Fruit fly (Drosophila melanogaster) whole organism, embryonic: ENCODE measurements around the gene Hacd1.
A peak's percentile ranks its signal among the peaks of the same experiment; 100 is the strongest.

Experiments used
- ATbp ChIP-seq: fragments of 200-800 bp; sonication (Bioruptor generic); optimal IDR thresholded peaks from 2 replicates; lab custom pipeline; 2017; ENCODE audit warnings: missing biosample characterization, mild to moderate bottlenecking, missing genetic modification characterization, missing genetic modification reagents
- Ada2b ChIP-seq: fragments of 200-800 bp; sonication (Bioruptor generic); IDR thresholded peaks from 2 replicates; pipeline ENCODE4 v1.3.6; 2022; ENCODE audit warnings: missing biosample characterization, missing genetic modification characterization
- Aef1 ChIP-seq: fragments of 200-800 bp; sonication (Bioruptor generic); IDR thresholded peaks from 3 replicates; pipeline ENCODE4 v1.3.6; 2022; ENCODE audit warnings: missing biosample characterization, missing genetic modification characterization
- CG10209 ChIP-seq: fragments of 200-800 bp; sonication (Bioruptor generic); optimal IDR thresholded peaks from 3 replicates; lab custom pipeline; 2017; ENCODE audit warnings: missing biosample characterization, mild to moderate bottlenecking, missing genetic modification characterization, missing genetic modification reagents
- CG11723 ChIP-seq: fragments of 200-800 bp; sonication (Bioruptor generic); optimal IDR thresholded peaks from 2 replicates; lab custom pipeline; 2017; ENCODE audit warnings: missing biosample characterization, mild to moderate bottlenecking, missing genetic modification characterization
- CG12219 ChIP-seq: fragments of 200-800 bp; sonication (Bioruptor generic); optimal IDR thresholded peaks from 3 replicates; lab custom pipeline; 2018; ENCODE audit warnings: missing biosample characterization, mild to moderate bottlenecking, missing genetic modification characterization
- CG12744 ChIP-seq: fragments of 200-800 bp; sonication (Bioruptor generic); optimal IDR thresholded peaks from 2 replicates; lab custom pipeline; 2016; ENCODE audit warnings: missing biosample characterization, missing genetic modification characterization
- CG13624 ChIP-seq: fragments of 200-800 bp; sonication (Bioruptor generic); optimal IDR thresholded peaks from 2 replicates; lab custom pipeline; 2016; ENCODE audit warnings: missing biosample characterization, missing genetic modification characterization
- CG15269 ChIP-seq: fragments of 200-800 bp; sonication (Bioruptor generic); optimal IDR thresholded peaks from 2 replicates; lab custom pipeline; 2018; ENCODE audit warnings: missing biosample characterization, mild to moderate bottlenecking, missing genetic modification characterization, moderate library complexity
- CG15514 ChIP-seq: fragments of 200-800 bp; sonication (Bioruptor generic); optimal IDR thresholded peaks from 3 replicates; lab custom pipeline; 2017; ENCODE audit warnings: missing biosample characterization, missing genetic modification characterization, mild to moderate bottlenecking, moderate library complexity, missing genetic modification reagents
- CG15601 ChIP-seq: fragments of 200-800 bp; sonication (Bioruptor generic); optimal IDR thresholded peaks from 3 replicates; lab custom pipeline; 2019; ENCODE audit warnings: missing biosample characterization, mild to moderate bottlenecking, missing genetic modification characterization, moderate library complexity
- CG18764 ChIP-seq: fragments of 200-800 bp; sonication (Bioruptor generic); optimal IDR thresholded peaks from 3 replicates; lab custom pipeline; 2016; ENCODE audit warnings: missing biosample characterization, missing genetic modification characterization
- CG2129 ChIP-seq: fragments of 200-800 bp; sonication (Bioruptor generic); IDR thresholded peaks from 2 replicates; pipeline ENCODE4 v1.3.6; 2022; ENCODE audit warnings: missing biosample characterization, missing genetic modification characterization; ENCODE audit not compliant: partially characterized antibody
- CG2199 ChIP-seq: fragments of 200-800 bp; sonication (Bioruptor generic); IDR thresholded peaks from 3 replicates; pipeline ENCODE4 v1.3.6; 2022; ENCODE audit warnings: missing biosample characterization, missing genetic modification characterization
- CG2875 ChIP-seq: fragments of 200-800 bp; sonication (Bioruptor generic); optimal IDR thresholded peaks from 2 replicates; lab custom pipeline; 2017; ENCODE audit warnings: missing biosample characterization, mild to moderate bottlenecking, missing genetic modification characterization, missing genetic modification reagents
- CG32772 ChIP-seq: fragments of 200-800 bp; sonication (Bioruptor generic); IDR thresholded peaks from 2 replicates; pipeline ENCODE4 v1.3.6; 2022; ENCODE audit warnings: missing biosample characterization, missing genetic modification characterization
- CG3281 ChIP-seq: fragments of 200-800 bp; sonication (Bioruptor generic); optimal IDR thresholded peaks from 3 replicates; lab custom pipeline; 2017; ENCODE audit warnings: missing biosample characterization, mild to moderate bottlenecking, missing genetic modification characterization
- CG4404 ChIP-seq: fragments of 200-800 bp; sonication (Bioruptor generic); IDR thresholded peaks from 2 replicates; pipeline ENCODE4 v1.3.6; 2022; ENCODE audit warnings: missing biosample characterization, missing genetic modification characterization
- CG6765 ChIP-seq: fragments of 200-800 bp; sonication (Bioruptor generic); optimal IDR thresholded peaks from 3 replicates; lab custom pipeline; 2017; ENCODE audit warnings: missing biosample characterization, mild to moderate bottlenecking, missing genetic modification characterization
- CG7372 ChIP-seq: fragments of 200-800 bp; sonication (Bioruptor generic); IDR thresholded peaks from 2 replicates; pipeline ENCODE4 v1.3.6; 2022; ENCODE audit warnings: missing biosample characterization, missing genetic modification characterization
- CG7786 ChIP-seq: fragments of 200-800 bp; sonication (Bioruptor generic); optimal IDR thresholded peaks from 2 replicates; lab custom pipeline; 2016; ENCODE audit warnings: missing biosample characterization, missing genetic modification characterization
- D19A ChIP-seq: fragments of 200-800 bp; optimal IDR thresholded peaks from 3 replicates; lab custom pipeline; 2019; ENCODE audit warnings: missing biosample characterization, mild to moderate bottlenecking, missing genetic modification characterization, moderate library complexity
- Dfd ChIP-seq, 2 experiments: fragments of >200 bp; optimal IDR thresholded peaks; 2 replicates each; lab custom pipeline; 2017; ENCODE audit warnings: missing biosample characterization in 2 of 2, missing genetic modification characterization in 2 of 2
- HLH4C ChIP-seq: fragments of 200-800 bp; sonication (Bioruptor generic); IDR thresholded peaks from 3 replicates; pipeline ENCODE4 v1.3.6; 2022; ENCODE audit warnings: missing biosample characterization, missing genetic modification characterization; ENCODE audit not compliant: partially characterized antibody
- Hand ChIP-seq: fragments of 200-800 bp; sonication (Bioruptor generic); optimal IDR thresholded peaks from 2 replicates; lab custom pipeline; 2017; ENCODE audit warnings: mild to moderate bottlenecking, missing biosample characterization, missing genetic modification reagents, missing genetic modification characterization
- Hr39 ChIP-seq: fragments of >200 bp; optimal IDR thresholded peaks from 2 replicates; lab custom pipeline; 2017
- Mad ChIP-seq: fragments of 200-800 bp; sonication (Bioruptor generic); optimal IDR thresholded peaks from 2 replicates; lab custom pipeline; 2016; ENCODE audit warnings: missing biosample characterization, missing genetic modification characterization
- NC2α ChIP-seq: fragments of 200-800 bp; sonication (Bioruptor generic); optimal IDR thresholded peaks from 2 replicates; lab custom pipeline; 2016; ENCODE audit warnings: missing biosample characterization, missing genetic modification characterization
- Ravus ChIP-seq: fragments of 200-800 bp; sonication (Bioruptor generic); IDR thresholded peaks from 2 replicates; pipeline ENCODE4 v1.3.6; 2022; ENCODE audit warnings: missing biosample characterization, missing genetic modification characterization
- Tbp ChIP-seq: fragments of >200 bp; optimal IDR thresholded peaks from 2 replicates; lab custom pipeline; 2018; ENCODE audit warnings: missing biosample characterization, missing genetic modification characterization
- ac ChIP-seq: fragments of 200-800 bp; sonication (Bioruptor generic); optimal IDR thresholded peaks from 3 replicates; lab custom pipeline; 2017; ENCODE audit warnings: missing biosample characterization, mild to moderate bottlenecking, missing genetic modification characterization
- al ChIP-seq: fragments of 200-800 bp; sonication (Bioruptor generic); IDR thresholded peaks from 2 replicates; pipeline ENCODE4 v1.3.6; 2022; ENCODE audit warnings: missing biosample characterization, missing genetic modification characterization
- btn ChIP-seq: fragments of 200-800 bp; sonication (Bioruptor generic); optimal IDR thresholded peaks from 2 replicates; lab custom pipeline; 2016; ENCODE audit warnings: missing biosample characterization, missing genetic modification characterization
- crol ChIP-seq: fragments of 200-800 bp; sonication (Bioruptor generic); IDR thresholded peaks from 2 replicates; pipeline ENCODE4 v1.3.6; 2022; ENCODE audit warnings: missing biosample characterization, missing genetic modification characterization
- da ChIP-seq: fragments of 200-800 bp; sonication (Bioruptor generic); optimal IDR thresholded peaks from 2 replicates; lab custom pipeline; 2016; ENCODE audit warnings: missing biosample characterization, missing genetic modification characterization
- en ChIP-seq: fragments of 200-800 bp; sonication (Bioruptor generic); optimal IDR thresholded peaks from 2 replicates; lab custom pipeline; 2016; ENCODE audit warnings: missing biosample characterization, missing genetic modification characterization
- exex ChIP-seq: fragments of 200-800 bp; sonication (Bioruptor generic); optimal IDR thresholded peaks from 4 replicates; lab custom pipeline; 2018; ENCODE audit warnings: missing biosample characterization, mild to moderate bottlenecking, missing genetic modification characterization, moderate library complexity
- fd64A ChIP-seq: fragments of 200-800 bp; sonication (Bioruptor generic); optimal IDR thresholded peaks from 3 replicates; lab custom pipeline; 2018; ENCODE audit warnings: missing biosample characterization, mild to moderate bottlenecking, missing genetic modification characterization
- gce ChIP-seq: fragments of 200-800 bp; sonication (Bioruptor generic); IDR thresholded peaks from 3 replicates; pipeline ENCODE4 v1.3.6; 2022; ENCODE audit warnings: missing biosample characterization, missing genetic modification characterization
- gsb-n ChIP-seq: fragments of 200-800 bp; sonication (Bioruptor generic); optimal IDR thresholded peaks from 3 replicates; lab custom pipeline; 2018; ENCODE audit warnings: missing biosample characterization, mild to moderate bottlenecking, missing genetic modification characterization
- her ChIP-seq: fragments of 200-800 bp; sonication (Bioruptor generic); optimal IDR thresholded peaks from 2 replicates; lab custom pipeline; 2016; ENCODE audit warnings: missing biosample characterization, missing genetic modification characterization
- klu ChIP-seq: fragments of 200-800 bp; sonication (Bioruptor generic); IDR thresholded peaks from 2 replicates; pipeline ENCODE4 v1.3.6; 2022; ENCODE audit warnings: missing biosample characterization, missing genetic modification characterization
- luna ChIP-seq: fragments of 200-800 bp; sonication (Bioruptor generic); optimal IDR thresholded peaks from 2 replicates; lab custom pipeline; 2016; ENCODE audit warnings: missing biosample characterization, missing genetic modification characterization
- mirr ChIP-seq: fragments of 200-800 bp; sonication (Bioruptor generic); optimal IDR thresholded peaks from 3 replicates; lab custom pipeline; 2018; ENCODE audit warnings: missing biosample characterization, mild to moderate bottlenecking, missing genetic modification characterization
- run ChIP-seq: fragments of 200-800 bp; sonication (Bioruptor generic); optimal IDR thresholded peaks from 3 replicates; lab custom pipeline; 2018; ENCODE audit warnings: missing biosample characterization, mild to moderate bottlenecking, missing genetic modification characterization
- slp2 ChIP-seq: fragments of 200-800 bp; sonication (Bioruptor generic); optimal IDR thresholded peaks from 2 replicates; lab custom pipeline; 2016; ENCODE audit warnings: missing biosample characterization, missing genetic modification characterization
- sqz ChIP-seq: fragments of 200-800 bp; sonication (Bioruptor generic); optimal IDR thresholded peaks from 3 replicates; lab custom pipeline; 2018; ENCODE audit warnings: missing biosample characterization, mild to moderate bottlenecking, missing genetic modification characterization
- stwl ChIP-seq: fragments of 200-800 bp; sonication (Bioruptor generic); optimal IDR thresholded peaks from 3 replicates; lab custom pipeline; 2018; ENCODE audit warnings: missing biosample characterization, mild to moderate bottlenecking, missing genetic modification characterization, moderate library complexity
- tll ChIP-seq, 2 experiments: fragments of 200-800 bp in 1 of 2; fragments of >200 bp in 1 of 2; sonication (Bioruptor generic) in 1 of 2; optimal IDR thresholded peaks; 2 replicates each; lab custom pipeline; 2017 to 2019; ENCODE audit warnings: missing biosample characterization in 2 of 2, missing genetic modification characterization in 2 of 2, mild to moderate bottlenecking in 1 of 2, moderate library complexity in 1 of 2
- trem ChIP-seq: fragments of 200-800 bp; optimal IDR thresholded peaks from 3 replicates; lab custom pipeline; 2019; ENCODE audit warnings: missing biosample characterization, mild to moderate bottlenecking, missing genetic modification characterization, moderate library complexity
- yki ChIP-seq: fragments of >200 bp; optimal IDR thresholded peaks from 3 replicates; lab custom pipeline; 2018

Gene Hacd1

DNA sequence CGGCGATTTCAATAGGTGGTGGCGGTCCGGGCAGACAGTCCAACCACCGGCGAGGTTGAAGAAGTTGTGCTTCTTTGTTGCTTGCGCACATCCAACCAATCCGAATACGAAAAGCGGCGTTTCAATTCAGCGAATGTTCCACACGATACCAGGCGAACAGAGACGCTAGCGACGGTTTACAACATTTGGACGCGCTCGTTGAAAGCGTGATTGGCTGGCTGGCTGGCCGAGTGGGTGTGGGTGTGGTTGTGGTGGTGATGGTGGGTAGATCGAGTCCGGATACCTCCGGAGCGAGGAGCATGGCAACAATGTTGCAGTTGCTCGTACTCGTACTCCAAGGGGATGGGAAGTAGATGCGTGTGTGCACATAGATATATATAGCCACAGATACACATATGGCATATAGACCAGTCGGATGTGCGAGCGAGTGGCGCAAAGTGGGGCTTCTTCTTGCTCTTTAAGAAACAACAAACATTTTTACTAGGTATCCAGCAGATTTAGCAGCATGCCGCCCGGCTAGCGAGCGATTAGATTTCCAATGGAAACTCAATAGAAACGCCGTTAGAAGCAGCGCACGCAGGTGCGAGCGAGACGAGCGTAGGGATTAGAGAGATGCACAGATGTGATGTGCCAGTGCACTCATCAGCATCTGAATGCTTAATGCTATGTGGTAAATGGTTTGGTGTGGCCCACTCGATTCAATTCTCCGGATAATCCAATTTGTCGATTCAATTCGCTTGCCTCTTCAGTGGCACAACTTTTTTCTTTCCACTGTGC is 8.2 kb upstream of the Hacd1 start (continued):
- TF ChIP-seq Dfd (GFP tag; optimal IDR thresholded peaks at IDR 0.05; lab: Kevin White, UChicago): no peak
- no peak for TF ChIP-seq CG32772 (GFP tag; lab: Robert Waterston, UW)
- peak; percentile 41 for TF ChIP-seq CG13624
- peak; percentile 15 for TF ChIP-seq trem
- TF ChIP-seq btn (GFP tag; lab: Kevin White, UChicago): no peak
- TF ChIP-seq Tbp (GFP tag; lab: Kevin White, UChicago): no peak
- TF ChIP-seq Aef1: no peak
- peak; percentile 7 for TF ChIP-seq stwl (tag; lab: Kevin White, UChicago)
- TF ChIP-seq Hand (GFP tag; lab: Kevin White, UChicago): peak; percentile 17
- peak; percentile 63 for TF ChIP-seq gsb-n (tag; lab: Kevin White, UChicago)
- no peak for TF ChIP-seq CG7786 (GFP tag; lab: Kevin White, UChicago)
- no peak for TF ChIP-seq CG2199 (GFP tag; lab: Robert Waterston, UW)
- TF ChIP-seq mirr (GFP tag; lab: Kevin White, UChicago): peak; percentile 73
- TF ChIP-seq CG4404 (GFP tag; lab: Robert Waterston, UW): no peak
- TF ChIP-seq CG6765 (GFP tag; lab: Kevin White, UChicago): no peak
- TF ChIP-seq slp2 (GFP tag; lab: Kevin White, UChicago): no peak
- no peak for TF ChIP-seq CG15269
- TF ChIP-seq Hr39 (lab: Kevin White, UChicago): no peak
- no peak for TF ChIP-seq Mad (GFP tag; lab: Kevin White, UChicago)
- no peak for TF ChIP-seq al (GFP tag; lab: Robert Waterston, UW)
- no peak for TF ChIP-seq luna (GFP tag; lab: Kevin White, UChicago)
- TF ChIP-seq CG15514: no peak
- TF ChIP-seq D19A (tag; lab: Kevin White, UChicago): no peak
- TF ChIP-seq CG15601 (tag; lab: Kevin White, UChicago): peak; percentile 100
- peak; percentile 55 for TF ChIP-seq fd64A (GFP tag; lab: Kevin White, UChicago)
- no peak for TF ChIP-seq gce (GFP tag; lab: Robert Waterston, UW)
- no peak for TF ChIP-seq en (GFP tag; lab: Kevin White, UChicago)
- TF ChIP-seq sqz (GFP tag; lab: Kevin White, UChicago): peak; percentile 50
- no peak for TF ChIP-seq CG12219 (GFP tag; lab: Kevin White, UChicago)
- TF ChIP-seq exex (tag; lab: Kevin White, UChicago): no peak
- no peak for TF ChIP-seq da (GFP tag; lab: Kevin White, UChicago)
- TF ChIP-seq CG2875 (GFP tag; lab: Kevin White, UChicago): no peak
- TF ChIP-seq tll (GFP tag; optimal IDR thresholded peaks at IDR 0.05; lab: Kevin White, UChicago): peak in 1 of 2 experiments; percentile 37
- no peak for TF ChIP-seq NC2α (GFP tag; lab: Kevin White, UChicago)
- no peak for TF ChIP-seq CG7372 (GFP tag; lab: Robert Waterston, UW)
- no peak for TF ChIP-seq CG18764 (GFP tag; lab: Kevin White, UChicago)
- no peak for TF ChIP-seq HLH4C
- TF ChIP-seq Ravus (GFP tag; lab: Robert Waterston, UW): no peak
- TF ChIP-seq ATbp (GFP tag; lab: Kevin White, UChicago): peak; percentile 35
- TF ChIP-seq run (tag; lab: Kevin White, UChicago): peak; percentile 62
- TF ChIP-seq ac (GFP tag; lab: Kevin White, UChicago): peak; percentile 14
- no peak for TF ChIP-seq CG11723
- no peak for TF ChIP-seq her (GFP tag; lab: Kevin White, UChicago)
- TF ChIP-seq CG12744 (GFP tag; lab: Kevin White, UChicago): no peak
- no peak for TF ChIP-seq klu (GFP tag; lab: Robert Waterston, UW)
- TF ChIP-seq CG2129 (GFP tag; lab: Robert Waterston, UW): no peak
- TF ChIP-seq CG3281 (GFP tag; lab: Kevin White, UChicago): no peak
- no peak for TF ChIP-seq crol (GFP tag; lab: Robert Waterston, UW)
- TF ChIP-seq yki (lab: Kevin White, UChicago): no peak
- no peak for TF ChIP-seq Ada2b (GFP tag; lab: Robert Waterston, UW)
- no peak for TF ChIP-seq CG10209 (GFP tag; lab: Kevin White, UChicago)
